Worm (Caenorhabditis elegans): ENCODE results near the gene lam-1.
A peak's percentile ranks its signal among the peaks of the same experiment; 100 is the strongest.

Gene lam-1

ce11 chrIV:5133791-5134370 lies 39.3 kb upstream of the lam-1 start (continued):
- TF ChIP-seq hlh-30 (tag; optimal IDR thresholded peaks at IDR 0.05; ENCODE audit: insufficient read depth): no peak
- no peak for TF ChIP-seq syd-9 (tag; optimal IDR thresholded peaks at IDR 0.05)
- no peak for TF ChIP-seq K09A11.1 (tag; optimal IDR thresholded peaks at IDR 0.05; ENCODE audit: insufficient read depth)
- TF ChIP-seq fax-1 (tag; optimal IDR thresholded peaks at IDR 0.05): no peak
- TF ChIP-seq ahr-1 (tag; optimal IDR thresholded peaks at IDR 0.05): no peak
- no peak for TF ChIP-seq lim-6 (tag; optimal IDR thresholded peaks at IDR 0.05)
- peak; percentile 42 for TF ChIP-seq unc-42 (tag; optimal IDR thresholded peaks at IDR 0.05)
- TF ChIP-seq Y22D7AL.16 (tag; optimal IDR thresholded peaks at IDR 0.05): no peak
- no peak for TF ChIP-seq ztf-16 (tag; optimal IDR thresholded peaks at IDR 0.05)
- TF ChIP-seq odd-2 (tag; optimal IDR thresholded peaks at IDR 0.05): no peak
- peak; percentile 60 for TF ChIP-seq nfya-1 (tag; optimal IDR thresholded peaks at IDR 0.05)
- no peak for TF ChIP-seq C08G9.2 (tag; optimal IDR thresholded peaks at IDR 0.05)
- no peak for TF ChIP-seq C38D4.7 (GFP tag; optimal IDR thresholded peaks at IDR 0.05)
- no peak for TF ChIP-seq hlh-13 (GFP tag; optimal IDR thresholded peaks at IDR 0.05)
- no peak for TF ChIP-seq elt-4 (tag; optimal IDR thresholded peaks at IDR 0.05)
- TF ChIP-seq elt-2 (tag; optimal IDR thresholded peaks at IDR 0.05): no peak
- TF ChIP-seq pros-1 (tag; optimal IDR thresholded peaks at IDR 0.05): no peak
- no peak for TF ChIP-seq ceh-22 (tag; optimal IDR thresholded peaks at IDR 0.05)
- TF ChIP-seq unc-86 (tag; optimal IDR thresholded peaks at IDR 0.05): no peak
- peak; percentile 17 for TF ChIP-seq tbx-2 (tag; optimal IDR thresholded peaks at IDR 0.05)

ce11 chrIV:5134798-5135197 lies 38.3 kb upstream of the lam-1 start:
- TF ChIP-seq nfya-1 (tag; optimal IDR thresholded peaks at IDR 0.05): no peak
- no peak for TF ChIP-seq che-1 (tag; optimal IDR thresholded peaks at IDR 0.05)
- TF ChIP-seq lin-11 (tag; optimal IDR thresholded peaks at IDR 0.05): no peak
- TF ChIP-seq tbx-2 (tag; optimal IDR thresholded peaks at IDR 0.05): no peak
- no peak for TF ChIP-seq ceh-14 (tag; optimal IDR thresholded peaks at IDR 0.05)
- TF ChIP-seq ztf-16 (tag; optimal IDR thresholded peaks at IDR 0.05): no peak
- TF ChIP-seq ceh-48 (tag; optimal IDR thresholded peaks at IDR 0.05): no peak
- TF ChIP-seq ets-4 (tag; optimal IDR thresholded peaks at IDR 0.05): no peak
- no peak for TF ChIP-seq T23F11.4 (GFP tag; optimal IDR thresholded peaks at IDR 0.05)
- TF ChIP-seq hlh-30 (tag; optimal IDR thresholded peaks at IDR 0.05; ENCODE audit: insufficient read depth): no peak
- no peak for TF ChIP-seq ref-2 (tag; optimal IDR thresholded peaks at IDR 0.05)
- no peak for TF ChIP-seq hlh-8 (tag; optimal IDR thresholded peaks at IDR 0.05)
- no peak for TF ChIP-seq hlh-6 (tag; optimal IDR thresholded peaks at IDR 0.05)

DNA sequence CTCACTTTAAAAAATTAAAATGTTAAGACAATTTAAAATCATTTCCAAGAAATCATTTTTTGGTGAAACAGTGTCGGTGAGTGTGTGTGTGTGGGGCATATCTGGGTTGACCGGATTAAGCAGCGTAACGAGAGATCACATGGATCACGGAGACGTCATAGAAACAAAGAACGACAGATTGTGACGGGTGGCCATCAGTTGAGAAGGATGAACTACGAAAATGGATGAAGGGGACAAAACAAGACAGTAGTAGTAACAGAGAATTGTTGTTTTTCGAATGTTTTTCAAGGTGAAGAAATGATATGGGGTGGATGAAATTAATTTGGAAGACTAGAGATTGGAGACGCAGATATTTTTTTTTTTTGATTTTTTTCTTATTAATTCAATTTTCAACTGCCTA lies 36.6 kb upstream of the lam-1 start:
- peak; percentile 15 for TF ChIP-seq unc-55 (GFP tag; optimal IDR thresholded peaks at IDR 0.05)
- no peak for TF ChIP-seq fkh-6 (tag; optimal IDR thresholded peaks at IDR 0.05)
- no peak for TF ChIP-seq ama-1 (optimal IDR thresholded peaks at IDR 0.05)
- no peak for TF ChIP-seq sox-4 (tag; optimal IDR thresholded peaks at IDR 0.05)

DNA sequence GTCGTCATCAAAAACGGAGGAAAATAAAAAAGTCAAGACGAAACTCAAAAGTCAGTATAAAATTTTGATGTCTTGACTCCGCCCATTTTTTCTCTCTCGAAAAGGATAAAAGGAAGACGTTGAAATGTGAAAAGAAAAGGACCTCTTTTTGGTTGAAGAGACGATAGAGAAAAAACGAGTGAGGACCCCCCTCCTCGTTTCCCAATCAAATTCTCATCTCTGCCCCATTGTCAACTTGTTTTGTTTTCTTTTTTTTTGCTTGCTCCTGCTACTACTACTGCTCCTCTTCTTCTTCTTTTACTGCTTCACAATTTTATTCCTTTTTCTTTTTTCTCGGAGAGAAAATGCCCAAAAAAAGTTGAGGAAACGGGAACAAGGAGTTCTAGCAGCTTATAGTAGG lies 35.3 kb upstream of the lam-1 start:
- TF ChIP-seq unc-42 (tag; optimal IDR thresholded peaks at IDR 0.05) (peak; percentile 88), madf-2 (tag; optimal IDR thresholded peaks at IDR 0.05) (no peak)

DNA sequence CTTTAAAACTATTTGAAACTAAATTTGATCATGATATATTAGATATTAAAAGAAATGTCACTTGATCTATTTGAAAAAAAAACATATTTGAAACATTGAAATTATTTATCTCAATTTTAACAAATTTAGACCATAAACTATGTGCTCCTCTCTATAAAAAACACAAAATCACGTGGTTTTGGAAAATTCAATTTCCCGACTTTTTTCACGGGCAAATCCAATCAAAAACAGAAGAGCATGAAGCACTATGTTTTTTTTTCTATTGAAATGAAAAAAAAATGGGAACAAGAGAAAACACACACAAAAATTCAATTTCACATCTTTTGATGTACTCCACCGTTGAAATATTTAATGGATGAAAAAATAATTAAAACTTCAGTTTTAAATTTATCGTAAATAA lies 33.9 kb upstream of the lam-1 start:
- TF ChIP-seq ceh-30 (tag; optimal IDR thresholded peaks at IDR 0.05) (no peak), unc-42 (tag; optimal IDR thresholded peaks at IDR 0.05) (peak; percentile 72)

Measured in whole organism, late embryonic.